Fruit fly (Drosophila melanogaster) whole organism, adult: ENCODE data around the gene Hsp26.

Experiments used
- CG11617 ChIP-seq: fragments of 200-800 bp; sonication (Bioruptor generic); optimal IDR thresholded peaks from 2 replicates; lab custom pipeline; 2017; ENCODE audit warnings: mild to moderate bottlenecking, missing biosample characterization, missing genetic modification reagents, missing genetic modification characterization
- CG12768 ChIP-seq: fragments of 200-800 bp; sonication (Bioruptor generic); optimal IDR thresholded peaks from 2 replicates; lab custom pipeline; 2017; ENCODE audit warnings: missing biosample characterization, missing genetic modification characterization, mild to moderate bottlenecking, moderate library complexity, missing genetic modification reagents
- CG14711 ChIP-seq: fragments of 200-800 bp; sonication (Bioruptor generic); optimal IDR thresholded peaks from 2 replicates; lab custom pipeline; 2018; ENCODE audit warnings: missing biosample characterization, mild to moderate bottlenecking, missing genetic modification characterization, moderate library complexity
- CG1620 ChIP-seq: fragments of 200-800 bp; sonication (Bioruptor generic); optimal IDR thresholded peaks from 2 replicates; lab custom pipeline; 2016; ENCODE audit warnings: missing biosample characterization, missing genetic modification characterization
- CG33017 ChIP-seq: fragments of 200-800 bp; sonication (Bioruptor generic); optimal IDR thresholded peaks from 2 replicates; lab custom pipeline; 2018; ENCODE audit warnings: missing biosample characterization, mild to moderate bottlenecking, missing genetic modification characterization, moderate library complexity
- CG5204 ChIP-seq: fragments of 200-800 bp; sonication (Bioruptor generic); optimal IDR thresholded peaks from 2 replicates; lab custom pipeline; 2016; ENCODE audit warnings: missing biosample characterization, missing genetic modification characterization
- CG7045 ChIP-seq: fragments of 200-800 bp; sonication (Bioruptor generic); optimal IDR thresholded peaks from 2 replicates; lab custom pipeline; 2017; ENCODE audit warnings: missing biosample characterization, mild to moderate bottlenecking, missing genetic modification characterization
- CG7101 ChIP-seq: fragments of 200-800 bp; sonication (Bioruptor generic); optimal IDR thresholded peaks from 2 replicates; lab custom pipeline; 2018; ENCODE audit warnings: missing biosample characterization, mild to moderate bottlenecking, missing genetic modification characterization, moderate library complexity
- Clk ChIP-seq: fragments of 200-800 bp; sonication (Bioruptor generic); optimal IDR thresholded peaks from 2 replicates; lab custom pipeline; 2017; ENCODE audit warnings: missing biosample characterization, missing genetic modification characterization
- Crg-1 ChIP-seq: fragments of 200-800 bp; sonication (Bioruptor generic); optimal IDR thresholded peaks from 2 replicates; lab custom pipeline; 2016; ENCODE audit warnings: missing biosample characterization, missing genetic modification characterization
- Hr96 ChIP-seq: fragments of 200-800 bp; sonication (Bioruptor generic); optimal IDR thresholded peaks from 2 replicates; lab custom pipeline; 2016; ENCODE audit warnings: missing biosample characterization, missing genetic modification characterization
- Mnt ChIP-seq: fragments of 200-800 bp; sonication (Bioruptor generic); optimal IDR thresholded peaks from 2 replicates; lab custom pipeline; 2016; ENCODE audit warnings: missing biosample characterization, mild to moderate bottlenecking, missing genetic modification characterization
- bab1 ChIP-seq: fragments of 200-800 bp; sonication (Bioruptor generic); optimal IDR thresholded peaks from 3 replicates; lab custom pipeline; 2019; ENCODE audit warnings: missing biosample characterization, mild to moderate bottlenecking, missing genetic modification characterization, moderate library complexity
- cic ChIP-seq: fragments of 200-800 bp; sonication (Bioruptor generic); optimal IDR thresholded peaks from 2 replicates; lab custom pipeline; 2017; ENCODE audit warnings: missing biosample characterization, mild to moderate bottlenecking, missing genetic modification characterization, moderate library complexity
- cnc ChIP-seq, 2 experiments: fragments of >200 bp; optimal IDR thresholded peaks; 2 replicates each; lab custom pipeline; 2017
- kay ChIP-seq: fragments of 200-800 bp; sonication (Bioruptor generic); peaks from one replicate; lab custom pipeline; 2016; ENCODE audit warnings: missing biosample characterization, missing genetic modification characterization, borderline replicate concordance
- ovo ChIP-seq: fragments of 200-800 bp; sonication (Bioruptor generic); optimal IDR thresholded peaks from 2 replicates; lab custom pipeline; 2016; ENCODE audit warnings: missing biosample characterization, missing genetic modification characterization
- pad ChIP-seq: fragments of 200-800 bp; sonication (Bioruptor generic); optimal IDR thresholded peaks from 3 replicates; lab custom pipeline; 2017; ENCODE audit warnings: missing biosample characterization, missing genetic modification characterization, mild to moderate bottlenecking, moderate library complexity, missing genetic modification reagents
- tj ChIP-seq: fragments of 200-800 bp; sonication (Bioruptor generic); optimal IDR thresholded peaks from 3 replicates; lab custom pipeline; 2017; ENCODE audit warnings: missing biosample characterization, mild to moderate bottlenecking, missing genetic modification characterization, moderate library complexity
- toe ChIP-seq: fragments of 200-800 bp; sonication (Bioruptor generic); optimal IDR thresholded peaks from 2 replicates; lab custom pipeline; 2016; ENCODE audit warnings: missing biosample characterization, missing genetic modification characterization

The Hsp26 gene

dm6 chr3L:9349314-9349733, 27.9 kb downstream of the Hsp26 start, which contains the start of gene PGRP-LF:
Gene PGRP-LF, plus strand, starts transcription at chr3L:9349609.
- peak; percentile 74 for TF ChIP-seq CG33017 (tag; lab: Kevin White, UChicago)
- no peak for TF ChIP-seq CG7045 (GFP tag; lab: Kevin White, UChicago)
- peak; percentile 5 for TF ChIP-seq Clk (GFP tag; lab: Kevin White, UChicago)
- no peak for TF ChIP-seq CG14711 (tag; lab: Kevin White, UChicago)
- no peak for TF ChIP-seq CG1620 (GFP tag; lab: Kevin White, UChicago)
- peak; percentile 50 for TF ChIP-seq toe
- TF ChIP-seq cic (GFP tag; lab: Kevin White, UChicago), result peak; percentile 92
- peak; percentile 7 for TF ChIP-seq CG11617 (GFP tag; lab: Kevin White, UChicago)
- peak; percentile 60 for TF ChIP-seq Mnt (GFP tag; lab: Kevin White, UChicago)
- no peak for TF ChIP-seq Crg-1
- peak; percentile 99 for TF ChIP-seq kay (GFP tag; lab: Kevin White, UChicago)
- peak; percentile 85 for TF ChIP-seq CG12768 (GFP tag; lab: Kevin White, UChicago)
- no peak for TF ChIP-seq cnc (optimal IDR thresholded peaks at IDR 0.05; lab: Kevin White, UChicago)
- peak; percentile 38 for TF ChIP-seq CG5204 (GFP tag; lab: Kevin White, UChicago)
- TF ChIP-seq Hr96 (GFP tag; lab: Kevin White, UChicago), result peak; percentile 36
- TF ChIP-seq tj (GFP tag; lab: Kevin White, UChicago), result no peak
- TF ChIP-seq pad (GFP tag; lab: Kevin White, UChicago), result no peak
- TF ChIP-seq ovo (GFP tag; lab: Kevin White, UChicago), result no peak
- TF ChIP-seq CG7101 (tag; lab: Kevin White, UChicago), result peak; percentile 54
- peak; percentile 24 for TF ChIP-seq bab1 (GFP tag; lab: Kevin White, UChicago)

DNA sequence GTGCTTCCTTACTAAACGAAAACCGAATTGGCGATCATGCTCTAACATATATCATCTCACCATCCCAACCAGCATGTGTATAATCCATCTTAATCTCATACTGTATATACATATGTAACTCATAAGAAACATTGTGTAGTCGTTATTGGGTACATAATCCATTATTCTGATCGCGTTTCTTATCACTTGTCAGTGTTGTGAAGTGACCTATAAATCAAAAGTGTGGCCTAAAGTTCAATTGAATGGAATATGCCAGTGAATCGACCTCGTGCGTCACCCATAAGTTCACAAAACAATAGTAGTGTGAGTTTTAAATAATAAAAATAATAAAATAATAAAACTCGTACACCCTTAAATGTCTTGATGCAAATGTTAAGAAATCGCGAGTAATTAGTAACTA, 32.1 kb downstream of the Hsp26 start:
- TF ChIP-seq Clk (GFP tag; lab: Kevin White, UChicago) (no peak), Crg-1 (no peak), tj (GFP tag; lab: Kevin White, UChicago) (no peak), CG7045 (GFP tag; lab: Kevin White, UChicago) (no peak), ovo (GFP tag; lab: Kevin White, UChicago) (no peak), CG14711 (tag; lab: Kevin White, UChicago) (no peak), Mnt (GFP tag; lab: Kevin White, UChicago) (no peak), CG5204 (GFP tag; lab: Kevin White, UChicago) (no peak), CG11617 (GFP tag; lab: Kevin White, UChicago) (no peak), bab1 (GFP tag; lab: Kevin White, UChicago) (no peak)

- TF ChIP-seq CG12768 (GFP tag; lab: Kevin White, UChicago) (peak; percentile 42), pad (GFP tag; lab: Kevin White, UChicago) (no peak)
These were observed 33.3 kb downstream of the Hsp26 start for dm6 chr3L:9343963-9344362.

- TF ChIP-seq ovo (GFP tag; lab: Kevin White, UChicago), result no peak
- no peak for TF ChIP-seq CG1620 (GFP tag; lab: Kevin White, UChicago)
- no peak for TF ChIP-seq CG7045 (GFP tag; lab: Kevin White, UChicago)
- no peak for TF ChIP-seq Crg-1
- TF ChIP-seq CG33017 (tag; lab: Kevin White, UChicago), result no peak
- peak; percentile 2 for TF ChIP-seq CG12768 (GFP tag; lab: Kevin White, UChicago)
- no peak for TF ChIP-seq toe
- no peak for TF ChIP-seq cnc (optimal IDR thresholded peaks at IDR 0.05; lab: Kevin White, UChicago)
- TF ChIP-seq pad (GFP tag; lab: Kevin White, UChicago), result no peak
- TF ChIP-seq CG5204 (GFP tag; lab: Kevin White, UChicago), result no peak
- TF ChIP-seq tj (GFP tag; lab: Kevin White, UChicago), result no peak
- peak; percentile 21 for TF ChIP-seq cic (GFP tag; lab: Kevin White, UChicago)
- no peak for TF ChIP-seq kay (GFP tag; lab: Kevin White, UChicago)
- no peak for TF ChIP-seq CG7101 (tag; lab: Kevin White, UChicago)
- no peak for TF ChIP-seq Mnt (GFP tag; lab: Kevin White, UChicago)
- no peak for TF ChIP-seq Hr96 (GFP tag; lab: Kevin White, UChicago)
These were observed 36.4 kb downstream of the Hsp26 start for dm6 chr3L:9340839-9341238.

DNA sequence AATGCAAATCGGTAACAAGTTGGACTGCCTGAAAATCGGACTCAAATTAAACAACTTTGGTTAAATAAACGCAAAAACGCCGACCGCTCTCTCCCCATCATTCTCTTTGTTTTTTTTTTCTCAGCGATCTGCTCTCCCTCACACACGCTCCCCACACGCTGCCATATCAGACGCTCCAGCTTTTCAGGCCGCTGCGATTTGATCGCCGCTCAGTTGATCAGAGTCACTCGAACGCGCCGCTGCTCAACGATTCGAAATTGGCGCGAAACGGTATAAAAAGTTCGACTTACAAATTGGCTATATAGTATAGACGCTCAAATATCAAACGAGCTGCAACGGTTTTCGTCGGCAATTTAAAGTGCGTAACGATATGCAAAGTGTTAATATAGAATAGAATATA, 37.0 kb downstream of the Hsp26 start:
- TF ChIP-seq Mnt (GFP tag; lab: Kevin White, UChicago) (peak; percentile 30), Hr96 (GFP tag; lab: Kevin White, UChicago) (peak; percentile 1), CG12768 (GFP tag; lab: Kevin White, UChicago) (peak; percentile 40), Crg-1 (no peak)

dm6 chr3L:9339021-9339420, 38.2 kb downstream of the Hsp26 start:
- TF ChIP-seq toe (no peak), cic (GFP tag; lab: Kevin White, UChicago) (no peak), cnc (optimal IDR thresholded peaks at IDR 0.05; lab: Kevin White, UChicago) (no peak), kay (GFP tag; lab: Kevin White, UChicago) (peak; percentile 77), Clk (GFP tag; lab: Kevin White, UChicago) (no peak), Crg-1 (no peak), CG33017 (tag; lab: Kevin White, UChicago) (peak; percentile 5), ovo (GFP tag; lab: Kevin White, UChicago) (no peak), bab1 (GFP tag; lab: Kevin White, UChicago) (no peak), Mnt (GFP tag; lab: Kevin White, UChicago) (no peak), CG12768 (GFP tag; lab: Kevin White, UChicago) (no peak), pad (GFP tag; lab: Kevin White, UChicago) (no peak), CG14711 (tag; lab: Kevin White, UChicago) (no peak), CG5204 (GFP tag; lab: Kevin White, UChicago) (peak; percentile 15)
